Worm (Caenorhabditis elegans): ENCODE data around the gene gsto-1.

gsto-1 gene

ce11 chrIII:7917667-7918066 is 29.2 kb downstream of the gsto-1 start, which contains the start of gene gly-3:
TSS of gene gly-3 (minus strand) at chrIII:7917767.
- no peak for TF ChIP-seq nhr-47 (tag; optimal IDR thresholded peaks at IDR 0.05)
- no peak for TF ChIP-seq sox-4 (tag; optimal IDR thresholded peaks at IDR 0.05)
- TF ChIP-seq lin-13 (GFP tag; optimal IDR thresholded peaks at IDR 0.05) = no peak
- no peak for TF ChIP-seq efl-1 (optimal IDR thresholded peaks at IDR 0.05)
- TF ChIP-seq efl-1 (GFP tag; optimal IDR thresholded peaks at IDR 0.05 in 1 of 2) = no peak
- TF ChIP-seq fkh-8 (tag; optimal IDR thresholded peaks at IDR 0.05) = no peak
- TF ChIP-seq mdl-1 (tag; optimal IDR thresholded peaks at IDR 0.05) = no peak
- no peak for TF ChIP-seq egl-13 (tag; optimal IDR thresholded peaks at IDR 0.05)
- no peak for TF ChIP-seq efl-3 (GFP tag; optimal IDR thresholded peaks at IDR 0.05)
- no peak for TF ChIP-seq C04F5.9 (tag; optimal IDR thresholded peaks at IDR 0.05)
- TF ChIP-seq aha-1 (tag; optimal IDR thresholded peaks at IDR 0.05) = no peak
- no peak for TF ChIP-seq rnt-1 (tag; optimal IDR thresholded peaks at IDR 0.05)
- TF ChIP-seq unc-30 (tag; optimal IDR thresholded peaks at IDR 0.05) = no peak
- no peak for TF ChIP-seq zag-1 (tag; optimal IDR thresholded peaks at IDR 0.05)

ce11 chrIII:7913488-7913887 is 33.3 kb downstream of the gsto-1 start, which contains the start of gene ZK688.12:
TSS of gene ZK688.12 (minus strand) at chrIII:7913588.
- TF ChIP-seq lin-15B (tag; optimal IDR thresholded peaks at IDR 0.05) (no peak), nhr-12 (tag; optimal IDR thresholded peaks at IDR 0.05) (no peak), C04F5.9 (tag; optimal IDR thresholded peaks at IDR 0.05) (no peak), lin-13 (GFP tag; optimal IDR thresholded peaks at IDR 0.05) (no peak), zag-1 (tag; optimal IDR thresholded peaks at IDR 0.05) (no peak), fkh-10 (GFP tag; optimal IDR thresholded peaks at IDR 0.05) (no peak), unc-30 (tag; optimal IDR thresholded peaks at IDR 0.05) (no peak), pax-3 (tag; optimal IDR thresholded peaks at IDR 0.05) (no peak), lin-35 (GFP tag; optimal IDR thresholded peaks at IDR 0.05) (no peak), nhr-47 (tag; optimal IDR thresholded peaks at IDR 0.05) (no peak), unc-62 (GFP tag; optimal IDR thresholded peaks at IDR 0.05) (no peak), blmp-1 (tag; optimal IDR thresholded peaks at IDR 0.05) (no peak)

- TF ChIP-seq C16A3.4 (tag; optimal IDR thresholded peaks at IDR 0.05) (no peak), snpc-4 (tag; optimal IDR thresholded peaks at IDR 0.05) (no peak), nhr-76 (tag; optimal IDR thresholded peaks at IDR 0.05) (no peak), ztf-11 (tag; optimal IDR thresholded peaks at IDR 0.05) (no peak), zag-1 (tag; optimal IDR thresholded peaks at IDR 0.05) (no peak), lin-15B (tag; optimal IDR thresholded peaks at IDR 0.05) (no peak), F16B12.6 (tag; optimal IDR thresholded peaks at IDR 0.05) (no peak), grh-1 (GFP tag; IDR thresholded peaks at IDR 0.05) (no peak), lin-13 (GFP tag; optimal IDR thresholded peaks at IDR 0.05) (no peak), lin-35 (GFP tag; optimal IDR thresholded peaks at IDR 0.05) (peak in 1 of 2 experiments; percentile 68), unc-30 (tag; optimal IDR thresholded peaks at IDR 0.05) (no peak), alr-1 (tag; optimal IDR thresholded peaks at IDR 0.05; ENCODE audit: borderline replicate concordance) (no peak), ama-1 (optimal IDR thresholded peaks at IDR 0.05) (no peak), Y116A8C.19 (tag; optimal IDR thresholded peaks at IDR 0.05; ENCODE audit: borderline replicate concordance) (no peak), blmp-1 (tag; optimal IDR thresholded peaks at IDR 0.05) (peak; percentile 37), ceh-82 (tag; optimal IDR thresholded peaks at IDR 0.05) (no peak), mab-9 (GFP tag; IDR thresholded peaks at IDR 0.05) (no peak), lir-3 (tag; optimal IDR thresholded peaks at IDR 0.05; ENCODE audit: poor library complexity) (no peak), isw-1 (GFP tag; IDR thresholded peaks at IDR 0.05) (no peak), ceh-88 (GFP tag; IDR thresholded peaks at IDR 0.05) (no peak), vab-15 (tag; optimal IDR thresholded peaks at IDR 0.05) (no peak), egl-27 (tag; optimal IDR thresholded peaks at IDR 0.05) (no peak), ces-1 (GFP tag; optimal IDR thresholded peaks at IDR 0.05) (no peak), rnt-1 (tag; optimal IDR thresholded peaks at IDR 0.05) (no peak), nhr-71 (tag; optimal IDR thresholded peaks at IDR 0.05) (no peak), nhr-12 (tag; optimal IDR thresholded peaks at IDR 0.05) (no peak), efl-3 (GFP tag; optimal IDR thresholded peaks at IDR 0.05) (no peak), nhr-11 (tag; optimal IDR thresholded peaks at IDR 0.05) (no peak), lsy-2 (tag; optimal IDR thresholded peaks at IDR 0.05) (peak in 1 of 2 experiments; percentile 15), skn-1 (tag; optimal IDR thresholded peaks at IDR 0.05) (no peak), dpl-1 (GFP tag; optimal IDR thresholded peaks at IDR 0.05) (peak; percentile 8 to 34 (median 33)), ceh-8 (GFP tag; optimal IDR thresholded peaks at IDR 0.05) (no peak), mdl-1 (tag; optimal IDR thresholded peaks at IDR 0.05) (peak in 1 of 2 experiments; percentile 15), pqm-1 (tag; optimal IDR thresholded peaks at IDR 0.05) (no peak), hlh-4 (tag; optimal IDR thresholded peaks at IDR 0.05) (no peak), nhr-20 (tag; optimal IDR thresholded peaks at IDR 0.05) (peak; percentile 57), lin-39 (tag; optimal IDR thresholded peaks at IDR 0.05) (no peak)
Observed at ce11 chrIII:7911621-7912020, 35.2 kb downstream of the gsto-1 start, which contains the start of gene ZK688.7. TSS of gene ZK688.7 (minus strand) at chrIII:7911634.
